Fruit fly (Drosophila melanogaster): ENCODE data around the gene CG14285.

CG14285 gene

dm6 chr3R:19024761-19025160 lies at the start of gene CG14285:
Gene CG14285 (plus strand): TSS chr3R:19025099.
- no peak for TF ChIP-seq CG17801 (GFP tag; optimal IDR thresholded peaks at IDR 0.05; ENCODE audit: partially characterized antibody)

dm6 chr3R:18978709-18979108 lies 46.2 kb upstream of the CG14285 start, which contains the start of gene euc:
Gene euc (minus strand): TSS chr3R:18978809.
- no peak for TF ChIP-seq CG17801 (GFP tag; optimal IDR thresholded peaks at IDR 0.05; ENCODE audit: partially characterized antibody)

- peak; percentile 59 for TF ChIP-seq CG17801 (GFP tag; optimal IDR thresholded peaks at IDR 0.05; ENCODE audit: partially characterized antibody)
Observed at dm6 chr3R:18980863-18981536, 43.9 kb upstream of the CG14285 start, which contains the start of the genes dnk and Smu1. Gene dnk (plus strand): TSS chr3R:18980995. Gene Smu1 (minus strand): TSS chr3R:18981324.

- TF ChIP-seq CG17801 (GFP tag; optimal IDR thresholded peaks at IDR 0.05; ENCODE audit: partially characterized antibody) = peak; percentile 83
Observed at dm6 chr3R:18983614-18984185, 41.2 kb upstream of the CG14285 start, which contains the start of the genes snRNP-U1-C and gukh. Gene snRNP-U1-C (minus strand): TSS chr3R:18983650. Gene gukh (plus strand): TSS chr3R:18984025.

- TF ChIP-seq CG17801 (GFP tag; optimal IDR thresholded peaks at IDR 0.05; ENCODE audit: partially characterized antibody) = peak; percentile 81
Observed at dm6 chr3R:18985114-18985785, 39.6 kb upstream of the CG14285 start.

dm6 chr3R:18986089-18986887 lies 38.6 kb upstream of the CG14285 start:
- TF ChIP-seq CG17801 (GFP tag; optimal IDR thresholded peaks at IDR 0.05; ENCODE audit: partially characterized antibody) = no peak

dm6 chr3R:18987428-18988416 lies 37.2 kb upstream of the CG14285 start:
- no peak for TF ChIP-seq CG17801 (GFP tag; optimal IDR thresholded peaks at IDR 0.05; ENCODE audit: partially characterized antibody)

- no peak for TF ChIP-seq CG17801 (GFP tag; optimal IDR thresholded peaks at IDR 0.05; ENCODE audit: partially characterized antibody)
Observed at dm6 chr3R:18988957-18989818, 35.7 kb upstream of the CG14285 start.

- no peak for TF ChIP-seq CG17801 (GFP tag; optimal IDR thresholded peaks at IDR 0.05; ENCODE audit: partially characterized antibody)
Observed at dm6 chr3R:18989819-18990137, 35.1 kb upstream of the CG14285 start.

dm6 chr3R:18990514-18990913 lies 34.4 kb upstream of the CG14285 start:
- TF ChIP-seq CG17801 (GFP tag; optimal IDR thresholded peaks at IDR 0.05; ENCODE audit: partially characterized antibody) = no peak

- TF ChIP-seq CG17801 (GFP tag; optimal IDR thresholded peaks at IDR 0.05; ENCODE audit: partially characterized antibody) = no peak
Observed at dm6 chr3R:18991721-18992120, 33.2 kb upstream of the CG14285 start.

dm6 chr3R:18993159-18993558 lies 31.7 kb upstream of the CG14285 start:
- no peak for TF ChIP-seq CG17801 (GFP tag; optimal IDR thresholded peaks at IDR 0.05; ENCODE audit: partially characterized antibody)

Data from ovary, adult (tissue).